Worm (Caenorhabditis elegans) whole organism, L2 larva: ENCODE data around the gene sqv-7.

Experiments
- nhr-11 ChIP-seq: fragments of 150-350 bp; optimal IDR thresholded peaks from 2 replicates; lab custom pipeline; 2014; ENCODE audit warnings: missing biosample characterization, missing genetic modification characterization
- ztf-11 ChIP-seq: sonication (generic microtip); optimal IDR thresholded peaks from 2 replicates; lab custom pipeline; 2017; ENCODE audit warnings: missing biosample characterization, missing genetic modification characterization

ce11 chrII:6979646-6980045, 32.8 kb downstream of the sqv-7 start, which contains the start of gene C15F1.2:
- TF ChIP-seq nhr-11 (tag; lab: Kevin White, UChicago), result no peak
- no peak for TF ChIP-seq ztf-11 (tag; lab: Kevin White, UChicago)
